Fruit fly (Drosophila melanogaster) whole organism: ENCODE measurements around the gene CG15353.

Experiments
- CG8478 ChIP-seq: fragments of >200 bp; optimal IDR thresholded peaks from 2 replicates; lab custom pipeline; 2018; ENCODE audit warnings: inconsistent platforms
- EcR ChIP-seq, 2 experiments: fragments of >200 bp; optimal IDR thresholded peaks; 2 replicates each; lab custom pipeline; 2017; ENCODE audit warnings: missing biosample characterization in 2 of 2, missing genetic modification characterization in 2 of 2, missing genetic modification reagents in 2 of 2
- pan ChIP-seq: fragments of >200 bp; optimal IDR thresholded peaks from 2 replicates; lab custom pipeline; 2017
- psq ChIP-seq: fragments of >200 bp; optimal IDR thresholded peaks from 2 replicates; lab custom pipeline; 2017
- usp ChIP-seq: fragments of >200 bp; optimal IDR thresholded peaks from 2 replicates; lab custom pipeline; 2017; ENCODE audit warnings: missing biosample characterization, missing genetic modification characterization, mixed read lengths

DNA sequence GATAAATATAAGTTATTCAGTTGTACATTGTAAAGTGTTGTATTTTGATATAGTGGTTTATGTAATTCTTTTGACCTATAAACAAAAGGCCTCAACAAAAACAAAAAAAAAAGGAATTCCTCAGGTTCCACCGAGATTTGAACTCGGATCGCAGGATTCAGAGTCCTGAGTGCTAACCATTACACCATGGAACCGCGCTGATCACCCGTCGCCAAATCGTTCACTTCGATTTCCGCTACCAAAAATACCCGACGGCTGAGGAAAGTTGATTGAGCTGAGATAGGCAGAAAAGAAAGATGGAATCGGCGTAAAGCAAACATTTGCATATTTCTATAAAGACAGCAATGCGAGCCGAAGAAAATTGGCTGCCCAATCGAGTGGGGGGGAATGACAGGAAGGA is 6.1 kb upstream of the CG15353 start:
- TF ChIP-seq pan = no peak
- TF ChIP-seq psq (lab: Kevin White, UChicago) = no peak
- TF ChIP-seq usp = no peak
- TF ChIP-seq CG8478 = no peak
- TF ChIP-seq EcR (GFP tag; optimal IDR thresholded peaks at IDR 0.05; lab: Kevin White, UChicago) = no peak
